Comparison of ENCODE assay signal across 1 fruit fly cellular context in genomic region chr2L:6797408-6797807, dm6.
A peak's percentile ranks its signal among the peaks of the same experiment; 100 is the strongest.
TF ChIP-seq lines count a peak whose summit lies in the region.

No protein-coding gene starts in this region.

TF ChIP-seq in whole organism, embryonic, 481 proteins besides CTCF, POLR2A, EP300 and RAD21 (continued from another document):
- peak; percentile 26 for TF ChIP-seq kay (GFP tag; optimal IDR thresholded peaks at IDR 0.05; lab: Kevin White, UChicago)
- no peak for TF ChIP-seq CG34422 (GFP tag; IDR thresholded peaks at IDR 0.05; lab: Robert Waterston, UW)
- no peak for TF ChIP-seq HLH3B (GFP tag; IDR thresholded peaks at IDR 0.05; lab: Robert Waterston, UW)
- TF ChIP-seq Ada2b (GFP tag; IDR thresholded peaks at IDR 0.05; lab: Robert Waterston, UW): no peak
- peak; percentile 82 for TF ChIP-seq CG2116 (GFP tag; optimal IDR thresholded peaks at IDR 0.05; lab: Kevin White, UChicago)
- no peak for TF ChIP-seq Drgx (GFP tag; IDR thresholded peaks at IDR 0.05; lab: Robert Waterston, UW)
- TF ChIP-seq Fer3 (tag; optimal IDR thresholded peaks at IDR 0.05; lab: Kevin White, UChicago): peak; percentile 14
- peak; percentile 6 for TF ChIP-seq pnt (GFP tag; optimal IDR thresholded peaks at IDR 0.05; lab: Kevin White, UChicago)
- TF ChIP-seq Sox100B (GFP tag; optimal IDR thresholded peaks at IDR 0.05; lab: Kevin White, UChicago): no peak
- peak; percentile 29 for TF ChIP-seq Dad (GFP tag; optimal IDR thresholded peaks at IDR 0.05; lab: Kevin White, UChicago)
- peak in 1 of 2 experiments; percentile 42 for TF ChIP-seq Pdp1 (GFP tag; optimal IDR thresholded peaks at IDR 0.05; lab: Kevin White, UChicago)
- TF ChIP-seq CG10274 (GFP tag; optimal IDR thresholded peaks at IDR 0.05; lab: Kevin White, UChicago): no peak
- peak; percentile 67 for TF ChIP-seq CG17912 (GFP tag; optimal IDR thresholded peaks at IDR 0.05; lab: Kevin White, UChicago)
- no peak for TF ChIP-seq CG10147 (GFP tag; optimal IDR thresholded peaks at IDR 0.05; lab: Kevin White, UChicago)
- no peak for TF ChIP-seq YL-1 (GFP tag; optimal IDR thresholded peaks at IDR 0.05; lab: Kevin White, UChicago)
- no peak for TF ChIP-seq CG30431 (GFP tag; optimal IDR thresholded peaks at IDR 0.05; lab: Kevin White, UChicago)
- peak; percentile 65 for TF ChIP-seq CG2712 (tag; optimal IDR thresholded peaks at IDR 0.05; lab: Kevin White, UChicago)
- peak; percentile 76 for TF ChIP-seq stwl (tag; optimal IDR thresholded peaks at IDR 0.05; lab: Kevin White, UChicago)
- no peak for TF ChIP-seq H2.0 (GFP tag; IDR thresholded peaks at IDR 0.05; lab: Robert Waterston, UW)
- peak; percentile 55 for TF ChIP-seq CG15696 (tag; optimal IDR thresholded peaks at IDR 0.05; lab: Kevin White, UChicago)
- TF ChIP-seq CG12299 (tag; optimal IDR thresholded peaks at IDR 0.05; lab: Kevin White, UChicago): peak; percentile 16
- TF ChIP-seq shn (GFP tag; optimal IDR thresholded peaks at IDR 0.05; lab: Kevin White, UChicago): no peak
- peak; percentile 90 for TF ChIP-seq Lhr (GFP tag; optimal IDR thresholded peaks at IDR 0.05; lab: Kevin White, UChicago)
- TF ChIP-seq CG11456 (GFP tag; IDR thresholded peaks at IDR 0.05; lab: Robert Waterston, UW): peak; percentile 75
- TF ChIP-seq psq (GFP tag; optimal IDR thresholded peaks at IDR 0.05; lab: Kevin White, UChicago): no peak
- no peak for TF ChIP-seq CG32767 (GFP tag; IDR thresholded peaks at IDR 0.05; lab: Robert Waterston, UW)
- peak; percentile 55; the same call in 1 of the 3 replicates for TF ChIP-seq knrl (GFP tag; IDR thresholded peaks at IDR 0.05; lab: Robert Waterston, UW; ENCODE audit: partially characterized antibody)
- TF ChIP-seq Stat92E (GFP tag; optimal IDR thresholded peaks at IDR 0.05; lab: Kevin White, UChicago): peak in 1 of 3 experiments; percentile 47
- TF ChIP-seq Elba2 (GFP tag; optimal IDR thresholded peaks at IDR 0.05; lab: Kevin White, UChicago): no peak
- no peak for TF ChIP-seq toy (GFP tag; IDR thresholded peaks at IDR 0.05; lab: Robert Waterston, UW)
- peak; percentile 69 for TF ChIP-seq onecut (GFP tag; IDR thresholded peaks at IDR 0.05; lab: Robert Waterston, UW)
- no peak for TF ChIP-seq tup (GFP tag; optimal IDR thresholded peaks at IDR 0.05; lab: Kevin White, UChicago)
- TF ChIP-seq ash1 (GFP tag; optimal IDR thresholded peaks at IDR 0.05; lab: Kevin White, UChicago): no peak
- no peak for TF ChIP-seq mirr (GFP tag; optimal IDR thresholded peaks at IDR 0.05; lab: Kevin White, UChicago)
- no peak for TF ChIP-seq ci (GFP tag; IDR thresholded peaks at IDR 0.05; lab: Robert Waterston, UW)
- TF ChIP-seq CG7556 (GFP tag; optimal IDR thresholded peaks at IDR 0.05; lab: Kevin White, UChicago): no peak
- TF ChIP-seq CG12744 (GFP tag; optimal IDR thresholded peaks at IDR 0.05; lab: Kevin White, UChicago): no peak
- TF ChIP-seq HLHmδ (GFP tag; optimal IDR thresholded peaks at IDR 0.05; lab: Kevin White, UChicago): no peak
TF ChIP-seq in whole organism, embryonic: peak in this region for 184.
